Fruit fly (Drosophila melanogaster) whole organism, embryonic: Measurements from ENCODE around the gene SCAR.

Experiments used
- B-H2 ChIP-seq: fragments of 200-800 bp; sonication (Bioruptor generic); optimal IDR thresholded peaks from 2 replicates; lab custom pipeline; 2018; ENCODE audit warnings: missing biosample characterization, mild to moderate bottlenecking, missing genetic modification characterization
- CG11247 ChIP-seq: fragments of 200-800 bp; sonication (Bioruptor generic); IDR thresholded peaks from 2 replicates; pipeline ENCODE4 v1.3.6; 2022; ENCODE audit warnings: missing biosample characterization, missing genetic modification characterization
- CG12071 ChIP-seq: fragments of 200-800 bp; sonication (Bioruptor generic); optimal IDR thresholded peaks from 3 replicates; lab custom pipeline; 2018; ENCODE audit warnings: missing biosample characterization, mild to moderate bottlenecking, missing genetic modification characterization
- CG12104 ChIP-seq: fragments of 200-800 bp; sonication (Bioruptor generic); optimal IDR thresholded peaks from 3 replicates; lab custom pipeline; 2016; ENCODE audit warnings: missing biosample characterization, missing genetic modification characterization
- CG12744 ChIP-seq: fragments of 200-800 bp; sonication (Bioruptor generic); optimal IDR thresholded peaks from 2 replicates; lab custom pipeline; 2016; ENCODE audit warnings: missing biosample characterization, missing genetic modification characterization
- CG13123 ChIP-seq: fragments of 200-800 bp; sonication (Bioruptor generic); optimal IDR thresholded peaks from 2 replicates; lab custom pipeline; 2016; ENCODE audit warnings: missing biosample characterization, missing genetic modification characterization
- CG13287 ChIP-seq: fragments of 200-800 bp; sonication (Bioruptor generic); IDR thresholded peaks from 2 replicates; pipeline ENCODE4 v1.3.6; 2022; ENCODE audit warnings: missing biosample characterization, missing genetic modification characterization; ENCODE audit not compliant: partially characterized antibody
- CG14014 ChIP-seq: fragments of 200-800 bp; sonication (Bioruptor generic); IDR thresholded peaks from 2 replicates; pipeline ENCODE4 v1.3.6; 2022; ENCODE audit warnings: missing biosample characterization, missing genetic modification characterization
- CG1529 ChIP-seq: fragments of 200-800 bp; sonication (Bioruptor generic); optimal IDR thresholded peaks from 3 replicates; lab custom pipeline; 2018; ENCODE audit warnings: missing biosample characterization, missing genetic modification characterization
- CG1647 ChIP-seq: fragments of 200-800 bp; sonication (Bioruptor generic); optimal IDR thresholded peaks from 3 replicates; lab custom pipeline; 2016; ENCODE audit warnings: missing biosample characterization, missing genetic modification characterization
- CG16815 ChIP-seq: fragments of 200-800 bp; sonication (Bioruptor generic); optimal IDR thresholded peaks from 3 replicates; lab custom pipeline; 2017; ENCODE audit warnings: missing biosample characterization, mild to moderate bottlenecking, missing genetic modification characterization
- CG1792 ChIP-seq: fragments of 200-800 bp; sonication (Bioruptor generic); optimal IDR thresholded peaks from 2 replicates; lab custom pipeline; 2016; ENCODE audit warnings: missing biosample characterization, missing genetic modification characterization
- CG18262 ChIP-seq: fragments of 200-800 bp; optimal IDR thresholded peaks from 3 replicates; lab custom pipeline; 2019; ENCODE audit warnings: missing biosample characterization, mild to moderate bottlenecking, missing genetic modification characterization, moderate library complexity
- CG18764 ChIP-seq: fragments of 200-800 bp; sonication (Bioruptor generic); optimal IDR thresholded peaks from 3 replicates; lab custom pipeline; 2016; ENCODE audit warnings: missing biosample characterization, missing genetic modification characterization
- CG31388 ChIP-seq: fragments of 200-800 bp; sonication (Bioruptor generic); optimal IDR thresholded peaks from 2 replicates; lab custom pipeline; 2016; ENCODE audit warnings: missing biosample characterization, missing genetic modification characterization
- CG34224 ChIP-seq: fragments of 200-800 bp; sonication (Bioruptor generic); IDR thresholded peaks from 3 replicates; pipeline ENCODE4 v1.3.6; 2022; ENCODE audit warnings: missing biosample characterization, missing genetic modification characterization; ENCODE audit not compliant: partially characterized antibody
- CG3726 ChIP-seq: fragments of 200-800 bp; sonication (Bioruptor generic); IDR thresholded peaks from 3 replicates; pipeline ENCODE4, ENCODE4 v1.3.6; 2022; ENCODE audit warnings: missing biosample characterization, missing genetic modification characterization
- CG42726 ChIP-seq: fragments of 200-800 bp; sonication (Bioruptor generic); IDR thresholded peaks from 2 replicates; pipeline ENCODE4 v1.3.6; 2022; ENCODE audit warnings: missing biosample characterization, missing genetic modification characterization; ENCODE audit not compliant: partially characterized antibody
- CG7839 ChIP-seq: fragments of 200-800 bp; sonication (Bioruptor generic); optimal IDR thresholded peaks from 3 replicates; lab custom pipeline; 2018; ENCODE audit warnings: missing biosample characterization, mild to moderate bottlenecking, missing genetic modification characterization, moderate library complexity
- CG7987 ChIP-seq: fragments of 200-800 bp; sonication (Bioruptor generic); optimal IDR thresholded peaks from 2 replicates; lab custom pipeline; 2018; ENCODE audit warnings: missing biosample characterization, mild to moderate bottlenecking, missing genetic modification characterization, moderate library complexity
- CG8359 ChIP-seq: fragments of 200-800 bp; sonication (Bioruptor generic); optimal IDR thresholded peaks from 2 replicates; lab custom pipeline; 2017; ENCODE audit warnings: missing biosample characterization, mild to moderate bottlenecking, missing genetic modification characterization, borderline replicate concordance
- CG9437 ChIP-seq: fragments of 200-800 bp; sonication (Bioruptor generic); optimal IDR thresholded peaks from 2 replicates; lab custom pipeline; 2018; ENCODE audit warnings: missing biosample characterization, mild to moderate bottlenecking, missing genetic modification characterization
- CG9932 ChIP-seq: fragments of 200-800 bp; sonication (Bioruptor generic); IDR thresholded peaks from 2 replicates; pipeline ENCODE4 v1.3.6; 2022; ENCODE audit warnings: missing biosample characterization, missing genetic modification characterization
- CoRest ChIP-seq: fragments of 200-800 bp; sonication (Bioruptor generic); optimal IDR thresholded peaks from 3 replicates; lab custom pipeline; 2018; ENCODE audit warnings: missing biosample characterization, mild to moderate bottlenecking, missing genetic modification characterization, moderate library complexity
- Dad ChIP-seq: fragments of 200-800 bp; sonication (Bioruptor generic); optimal IDR thresholded peaks from 3 replicates; lab custom pipeline; 2016; ENCODE audit warnings: missing biosample characterization, missing genetic modification characterization
- Doc2 ChIP-seq: fragments of 200-800 bp; sonication (Bioruptor generic); IDR thresholded peaks from 2 replicates; pipeline ENCODE4 v1.3.6; 2022; ENCODE audit warnings: missing biosample characterization, missing genetic modification characterization
- Hand ChIP-seq: fragments of 200-800 bp; sonication (Bioruptor generic); optimal IDR thresholded peaks from 2 replicates; lab custom pipeline; 2017; ENCODE audit warnings: mild to moderate bottlenecking, missing biosample characterization, missing genetic modification reagents, missing genetic modification characterization
- Mes4 ChIP-seq: fragments of 200-800 bp; sonication (Bioruptor generic); optimal IDR thresholded peaks from 2 replicates; lab custom pipeline; 2016; ENCODE audit warnings: missing biosample characterization, missing genetic modification characterization
- Optix ChIP-seq: fragments of 200-800 bp; sonication (Bioruptor generic); IDR thresholded peaks from 3 replicates; pipeline ENCODE4 v1.3.6; 2022; ENCODE audit warnings: missing biosample characterization, missing genetic modification characterization
- PHDP ChIP-seq: fragments of 200-800 bp; sonication (Bioruptor generic); optimal IDR thresholded peaks from 3 replicates; lab custom pipeline; 2018; ENCODE audit warnings: missing biosample characterization, mild to moderate bottlenecking, missing genetic modification characterization, moderate library complexity
- Pdp1 ChIP-seq, 2 experiments: fragments of 200-800 bp; sonication (Bioruptor generic); optimal IDR thresholded peaks; 3 replicates each; lab custom pipeline; 2016; ENCODE audit warnings: missing biosample characterization in 2 of 2, missing genetic modification characterization in 2 of 2, mild to moderate bottlenecking in 1 of 2, moderate library complexity in 1 of 2
- Sin3A ChIP-seq: fragments of >200 bp; optimal IDR thresholded peaks from 2 replicates; lab custom pipeline; 2018
- ase ChIP-seq: fragments of 200-800 bp; sonication (Bioruptor generic); IDR thresholded peaks from 3 replicates; pipeline ENCODE4 v1.3.6; 2022; ENCODE audit warnings: missing biosample characterization, missing genetic modification characterization
- ash1 ChIP-seq: fragments of 200-800 bp; sonication (Bioruptor generic); optimal IDR thresholded peaks from 2 replicates; lab custom pipeline; 2018; ENCODE audit warnings: missing biosample characterization, mild to moderate bottlenecking, missing genetic modification characterization
- btn ChIP-seq: fragments of 200-800 bp; sonication (Bioruptor generic); optimal IDR thresholded peaks from 2 replicates; lab custom pipeline; 2016; ENCODE audit warnings: missing biosample characterization, missing genetic modification characterization
- cas ChIP-seq: fragments of 200-800 bp; sonication (Bioruptor generic); IDR thresholded peaks from 2 replicates; pipeline ENCODE4 v1.3.6; 2022; ENCODE audit warnings: missing biosample characterization, missing genetic modification characterization
- chif ChIP-seq, 2 experiments: fragments of 200-800 bp; sonication (Bioruptor generic); optimal IDR thresholded peaks; 3 replicates each; lab custom pipeline; 2016; ENCODE audit warnings: missing biosample characterization in 2 of 2, missing genetic modification characterization in 2 of 2
- ci ChIP-seq: fragments of 200-800 bp; sonication (Bioruptor generic); IDR thresholded peaks from 3 replicates; pipeline ENCODE4 v1.3.6; 2022; ENCODE audit warnings: missing biosample characterization, missing genetic modification characterization
- disco-r ChIP-seq: fragments of 200-800 bp; sonication (Bioruptor generic); optimal IDR thresholded peaks from 2 replicates; lab custom pipeline; 2016; ENCODE audit warnings: missing biosample characterization, missing genetic modification characterization
- fd102C ChIP-seq: fragments of 200-800 bp; sonication (Bioruptor generic); optimal IDR thresholded peaks from 2 replicates; lab custom pipeline; 2018; ENCODE audit warnings: missing biosample characterization, mild to moderate bottlenecking, missing genetic modification characterization, moderate library complexity
- fd3F ChIP-seq: fragments of 200-800 bp; sonication (Bioruptor generic); optimal IDR thresholded peaks from 2 replicates; lab custom pipeline; 2018; ENCODE audit warnings: missing biosample characterization, mild to moderate bottlenecking, missing genetic modification characterization, moderate library complexity
- fu2 ChIP-seq: fragments of 200-800 bp; sonication (Bioruptor generic); optimal IDR thresholded peaks from 2 replicates; lab custom pipeline; 2016; ENCODE audit warnings: missing biosample characterization, missing genetic modification characterization
- gsb ChIP-seq: fragments of 200-800 bp; sonication (Bioruptor generic); IDR thresholded peaks from 2 replicates; pipeline ENCODE4 v1.3.6; 2022; ENCODE audit warnings: missing biosample characterization, missing genetic modification characterization
- h ChIP-seq: fragments of >200 bp; optimal IDR thresholded peaks from 2 replicates; lab custom pipeline; 2017
- klu ChIP-seq: fragments of 200-800 bp; sonication (Bioruptor generic); IDR thresholded peaks from 2 replicates; pipeline ENCODE4 v1.3.6; 2022; ENCODE audit warnings: missing biosample characterization, missing genetic modification characterization
- mirr ChIP-seq: fragments of 200-800 bp; sonication (Bioruptor generic); optimal IDR thresholded peaks from 3 replicates; lab custom pipeline; 2018; ENCODE audit warnings: missing biosample characterization, mild to moderate bottlenecking, missing genetic modification characterization
- org-1 ChIP-seq: fragments of 200-800 bp; sonication (Bioruptor generic); optimal IDR thresholded peaks from 2 replicates; lab custom pipeline; 2017; ENCODE audit warnings: missing biosample characterization, missing genetic modification characterization
- sima ChIP-seq: fragments of 200-800 bp; sonication (Bioruptor generic); optimal IDR thresholded peaks from 2 replicates; lab custom pipeline; 2016; ENCODE audit warnings: missing biosample characterization, missing genetic modification characterization
- sqz ChIP-seq: fragments of 200-800 bp; sonication (Bioruptor generic); optimal IDR thresholded peaks from 3 replicates; lab custom pipeline; 2018; ENCODE audit warnings: missing biosample characterization, mild to moderate bottlenecking, missing genetic modification characterization
- sug ChIP-seq: fragments of 200-800 bp; optimal IDR thresholded peaks from 2 replicates; lab custom pipeline; 2019; ENCODE audit warnings: missing biosample characterization, mild to moderate bottlenecking, missing genetic modification characterization, moderate library complexity
- vvl ChIP-seq: fragments of 200-800 bp; sonication (Bioruptor generic); IDR thresholded peaks from 2 replicates; pipeline ENCODE4 v1.3.6; 2022; ENCODE audit warnings: missing biosample characterization, missing genetic modification characterization
- yki ChIP-seq: fragments of >200 bp; optimal IDR thresholded peaks from 3 replicates; lab custom pipeline; 2018

SCAR gene

DNA sequence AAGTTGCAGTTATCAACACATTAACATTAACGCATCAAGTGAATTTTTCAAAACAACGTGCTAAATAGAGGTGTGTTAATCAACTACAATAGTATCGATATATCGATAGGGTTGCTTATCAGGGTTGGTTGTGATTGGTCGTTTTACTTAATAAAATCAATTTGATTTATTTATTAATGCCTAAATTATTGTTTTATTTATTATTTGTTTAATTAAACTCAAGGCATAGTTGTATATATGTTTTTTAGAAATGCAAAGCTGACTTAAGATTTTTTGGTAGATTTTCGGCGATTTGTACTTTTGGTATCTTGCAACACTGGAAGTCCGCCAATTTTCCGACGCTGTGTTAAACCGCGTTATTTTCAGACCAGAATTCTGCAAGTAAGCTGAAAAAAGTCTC is 34.4 kb downstream of the SCAR start, which contains the start of the genes Art8 and dUTPase (continued):
- TF ChIP-seq sug (tag; lab: Kevin White, UChicago) = peak; percentile 70
- TF ChIP-seq sima (GFP tag; lab: Kevin White, UChicago) = no peak
- TF ChIP-seq CG11247 = peak; percentile 65
- TF ChIP-seq CG7987 (GFP tag; lab: Kevin White, UChicago) = no peak
- TF ChIP-seq B-H2 (GFP tag; lab: Kevin White, UChicago) = peak; percentile 68
- no peak for TF ChIP-seq Hand (GFP tag; lab: Kevin White, UChicago)
- TF ChIP-seq CG3726 (GFP tag; lab: Robert Waterston, UW) = no peak
- no peak for TF ChIP-seq CG12071
- peak; percentile 17 for TF ChIP-seq CG9437 (GFP tag; lab: Kevin White, UChicago)
- TF ChIP-seq org-1 (GFP tag; lab: Kevin White, UChicago) = no peak
- TF ChIP-seq CG1792 = no peak
- TF ChIP-seq CG7839 (tag; lab: Kevin White, UChicago) = peak; percentile 66
- TF ChIP-seq gsb (GFP tag; lab: Robert Waterston, UW) = no peak
- TF ChIP-seq CG16815 (GFP tag; lab: Kevin White, UChicago) = peak; percentile 38
- TF ChIP-seq h (lab: Kevin White, UChicago) = no peak
- peak; percentile 78 for TF ChIP-seq CG42726 (GFP tag; lab: Robert Waterston, UW)
- TF ChIP-seq cas (GFP tag; lab: Robert Waterston, UW) = peak; percentile 58; the same call in 1 of the 2 replicates
- peak; percentile 61 for TF ChIP-seq CG12104 (GFP tag; lab: Kevin White, UChicago)
- peak; percentile 89 for TF ChIP-seq CG34224
- peak; percentile 85 for TF ChIP-seq CG9932 (GFP tag; lab: Robert Waterston, UW)
- peak; percentile 72 for TF ChIP-seq CG18764 (GFP tag; lab: Kevin White, UChicago)
- no peak for TF ChIP-seq mirr (GFP tag; lab: Kevin White, UChicago)
- no peak for TF ChIP-seq CG8359
- no peak for TF ChIP-seq CG31388
- peak; percentile 82 for TF ChIP-seq CoRest (tag; lab: Kevin White, UChicago)
- TF ChIP-seq Doc2 = no peak
- TF ChIP-seq chif (GFP tag; optimal IDR thresholded peaks at IDR 0.05; lab: Kevin White, UChicago) = peak in 1 of 2 experiments; percentile 27
- TF ChIP-seq btn (GFP tag; lab: Kevin White, UChicago) = no peak
- TF ChIP-seq Dad (GFP tag; lab: Kevin White, UChicago) = peak; percentile 51
- peak; percentile 78 for TF ChIP-seq CG13123 (GFP tag; lab: Kevin White, UChicago)
- no peak for TF ChIP-seq Optix (GFP tag; lab: Robert Waterston, UW)
- peak; percentile 22; the same call in 1 of the 2 replicates for TF ChIP-seq klu
- peak; percentile 25 for TF ChIP-seq Sin3A
- no peak for TF ChIP-seq ash1
- TF ChIP-seq CG1647 (GFP tag; lab: Kevin White, UChicago) = no peak
- no peak for TF ChIP-seq sqz (GFP tag; lab: Kevin White, UChicago)
- TF ChIP-seq CG14014 (GFP tag; lab: Robert Waterston, UW) = peak; percentile 63
- no peak for TF ChIP-seq disco-r (GFP tag; lab: Kevin White, UChicago)
- TF ChIP-seq CG12744 (GFP tag; lab: Kevin White, UChicago) = peak; percentile 30
- TF ChIP-seq fu2 = no peak
- peak; percentile 78 for TF ChIP-seq PHDP (tag; lab: Kevin White, UChicago)
- TF ChIP-seq fd3F (GFP tag; lab: Kevin White, UChicago) = peak; percentile 62
- TF ChIP-seq vvl = peak; percentile 76
- TF ChIP-seq ase (GFP tag; lab: Robert Waterston, UW) = peak; percentile 60; the same call in 2 of the 3 replicates
- peak; percentile 9 for TF ChIP-seq CG1529
- TF ChIP-seq ci = peak; percentile 73; the same call in 2 of the 3 replicates
- peak; percentile 97 for TF ChIP-seq CG13287
- peak; percentile 21 to 61 for TF ChIP-seq Pdp1 (GFP tag; optimal IDR thresholded peaks at IDR 0.05; lab: Kevin White, UChicago)
- peak; percentile 75 for TF ChIP-seq CG18262 (tag; lab: Kevin White, UChicago)
- no peak for TF ChIP-seq fd102C
- TF ChIP-seq yki (lab: Kevin White, UChicago) = no peak
- TF ChIP-seq Mes4 (GFP tag; lab: Kevin White, UChicago) = no peak
